Fruit fly (Drosophila melanogaster): ENCODE data around the gene CG10336.

The CG10336 gene

dm6 chr2L:18681903-18682302 is 7.4 kb upstream of the CG10336 start, which contains the start of gene tos (continued):
- TF ChIP-seq phol (tag; optimal IDR thresholded peaks at IDR 0.05) (peak; percentile 26), BEAF-32 (GFP tag; optimal IDR thresholded peaks at IDR 0.05) (peak; percentile 23), Sin3A (optimal IDR thresholded peaks at IDR 0.05) (peak; percentile 7), dpn (GFP tag; optimal IDR thresholded peaks at IDR 0.05) (no peak), unc-4 (GFP tag; IDR thresholded peaks at IDR 0.05; ENCODE audit: partially characterized antibody) (no peak), chinmo (GFP tag; IDR thresholded peaks at IDR 0.05; ENCODE audit: partially characterized antibody) (no peak), trem (tag; optimal IDR thresholded peaks at IDR 0.05) (peak; percentile 47), stwl (tag; optimal IDR thresholded peaks at IDR 0.05) (peak; percentile 92), CG8924 (tag; optimal IDR thresholded peaks at IDR 0.05) (no peak), CoRest (tag; optimal IDR thresholded peaks at IDR 0.05) (no peak), ind (GFP tag; optimal IDR thresholded peaks at IDR 0.05) (no peak), dysf (GFP tag; IDR thresholded peaks at IDR 0.05) (no peak), mirr (GFP tag; optimal IDR thresholded peaks at IDR 0.05) (no peak), CG10267 (tag; optimal IDR thresholded peaks at IDR 0.05) (peak; percentile 94), CG1602 (GFP tag; optimal IDR thresholded peaks at IDR 0.05) (no peak), CG3847 (GFP tag; IDR thresholded peaks at IDR 0.05) (peak; percentile 61), CG2199 (GFP tag; IDR thresholded peaks at IDR 0.05) (no peak), nmo (GFP tag; optimal IDR thresholded peaks at IDR 0.05) (peak; percentile 24), Vsx1 (GFP tag; optimal IDR thresholded peaks at IDR 0.05) (no peak), CG12155 (GFP tag; optimal IDR thresholded peaks at IDR 0.05) (no peak), eyg (GFP tag; optimal IDR thresholded peaks at IDR 0.05) (no peak), tgo (GFP tag; IDR thresholded peaks at IDR 0.05) (no peak), ATbp (GFP tag; optimal IDR thresholded peaks at IDR 0.05) (no peak), CG9876 (GFP tag; optimal IDR thresholded peaks at IDR 0.05) (no peak), Meics (GFP tag; optimal IDR thresholded peaks at IDR 0.05) (no peak), amos (GFP tag; IDR thresholded peaks at IDR 0.05; ENCODE audit: partially characterized antibody) (peak; percentile 32; the same call in 1 of the 2 replicates), Max (GFP tag; optimal IDR thresholded peaks at IDR 0.05) (no peak), Fer1 (GFP tag; optimal IDR thresholded peaks at IDR 0.05) (peak; percentile 24), CG12744 (GFP tag; optimal IDR thresholded peaks at IDR 0.05) (no peak), ab (GFP tag; optimal IDR thresholded peaks at IDR 0.05) (no peak), CG17385 (GFP tag; optimal IDR thresholded peaks at IDR 0.05) (peak; percentile 57), CG7963 (GFP tag; IDR thresholded peaks at IDR 0.05; ENCODE audit: partially characterized antibody) (no peak), row (GFP tag; IDR thresholded peaks at IDR 0.05) (no peak), CG6272 (GFP tag; IDR thresholded peaks at IDR 0.05) (no peak), CG32767 (GFP tag; IDR thresholded peaks at IDR 0.05) (no peak), CG7745 (tag; optimal IDR thresholded peaks at IDR 0.05) (no peak), tup (GFP tag; optimal IDR thresholded peaks at IDR 0.05) (no peak), CG2116 (GFP tag; optimal IDR thresholded peaks at IDR 0.05) (peak; percentile 40), kni (GFP tag; optimal IDR thresholded peaks at IDR 0.05) (no peak), Nf-YB (GFP tag; optimal IDR thresholded peaks at IDR 0.05) (no peak), Asciz (GFP tag; optimal IDR thresholded peaks at IDR 0.05) (no peak), CG11695 (GFP tag; IDR thresholded peaks at IDR 0.05) (no peak), chn (GFP tag; optimal IDR thresholded peaks at IDR 0.05) (no peak), CG3995 (GFP tag; optimal IDR thresholded peaks at IDR 0.05) (peak; percentile 24), CkIIα-i1 (GFP tag; IDR thresholded peaks at IDR 0.05) (no peak), prd (optimal IDR thresholded peaks at IDR 0.05) (no peak), prd (GFP tag; IDR thresholded peaks at IDR 0.05) (no peak), Nf-YA (GFP tag; IDR thresholded peaks at IDR 0.05) (no peak), Awh (GFP tag; IDR thresholded peaks at IDR 0.05) (no peak), lov (optimal IDR thresholded peaks at IDR 0.05) (no peak), lov (GFP tag; IDR thresholded peaks at IDR 0.05) (no peak), CG3065 (GFP tag; optimal IDR thresholded peaks at IDR 0.05) (no peak)
